Fruit fly (Drosophila melanogaster) whole organism, adult: ENCODE data around the gene CG10428.

Experiments
- CG11617 ChIP-seq: fragments of 200-800 bp; sonication (Bioruptor generic); optimal IDR thresholded peaks from 2 replicates; lab custom pipeline; 2017; ENCODE audit warnings: mild to moderate bottlenecking, missing biosample characterization, missing genetic modification reagents, missing genetic modification characterization
- CG12768 ChIP-seq: fragments of 200-800 bp; sonication (Bioruptor generic); optimal IDR thresholded peaks from 2 replicates; lab custom pipeline; 2017; ENCODE audit warnings: missing biosample characterization, missing genetic modification characterization, mild to moderate bottlenecking, moderate library complexity, missing genetic modification reagents
- CG14711 ChIP-seq: fragments of 200-800 bp; sonication (Bioruptor generic); optimal IDR thresholded peaks from 2 replicates; lab custom pipeline; 2018; ENCODE audit warnings: missing biosample characterization, mild to moderate bottlenecking, missing genetic modification characterization, moderate library complexity
- CG1620 ChIP-seq: fragments of 200-800 bp; sonication (Bioruptor generic); optimal IDR thresholded peaks from 2 replicates; lab custom pipeline; 2016; ENCODE audit warnings: missing biosample characterization, missing genetic modification characterization
- CG33017 ChIP-seq: fragments of 200-800 bp; sonication (Bioruptor generic); optimal IDR thresholded peaks from 2 replicates; lab custom pipeline; 2018; ENCODE audit warnings: missing biosample characterization, mild to moderate bottlenecking, missing genetic modification characterization, moderate library complexity
- CG5204 ChIP-seq: fragments of 200-800 bp; sonication (Bioruptor generic); optimal IDR thresholded peaks from 2 replicates; lab custom pipeline; 2016; ENCODE audit warnings: missing biosample characterization, missing genetic modification characterization
- CG7045 ChIP-seq: fragments of 200-800 bp; sonication (Bioruptor generic); optimal IDR thresholded peaks from 2 replicates; lab custom pipeline; 2017; ENCODE audit warnings: missing biosample characterization, mild to moderate bottlenecking, missing genetic modification characterization
- CG7101 ChIP-seq: fragments of 200-800 bp; sonication (Bioruptor generic); optimal IDR thresholded peaks from 2 replicates; lab custom pipeline; 2018; ENCODE audit warnings: missing biosample characterization, mild to moderate bottlenecking, missing genetic modification characterization, moderate library complexity
- Clk ChIP-seq: fragments of 200-800 bp; sonication (Bioruptor generic); optimal IDR thresholded peaks from 2 replicates; lab custom pipeline; 2017; ENCODE audit warnings: missing biosample characterization, missing genetic modification characterization
- Crg-1 ChIP-seq: fragments of 200-800 bp; sonication (Bioruptor generic); optimal IDR thresholded peaks from 2 replicates; lab custom pipeline; 2016; ENCODE audit warnings: missing biosample characterization, missing genetic modification characterization
- Hr96 ChIP-seq: fragments of 200-800 bp; sonication (Bioruptor generic); optimal IDR thresholded peaks from 2 replicates; lab custom pipeline; 2016; ENCODE audit warnings: missing biosample characterization, missing genetic modification characterization
- Mnt ChIP-seq: fragments of 200-800 bp; sonication (Bioruptor generic); optimal IDR thresholded peaks from 2 replicates; lab custom pipeline; 2016; ENCODE audit warnings: missing biosample characterization, mild to moderate bottlenecking, missing genetic modification characterization
- bab1 ChIP-seq: fragments of 200-800 bp; sonication (Bioruptor generic); optimal IDR thresholded peaks from 3 replicates; lab custom pipeline; 2019; ENCODE audit warnings: missing biosample characterization, mild to moderate bottlenecking, missing genetic modification characterization, moderate library complexity
- cic ChIP-seq: fragments of 200-800 bp; sonication (Bioruptor generic); optimal IDR thresholded peaks from 2 replicates; lab custom pipeline; 2017; ENCODE audit warnings: missing biosample characterization, mild to moderate bottlenecking, missing genetic modification characterization, moderate library complexity
- cnc ChIP-seq, 2 experiments: fragments of >200 bp; optimal IDR thresholded peaks; 2 replicates each; lab custom pipeline; 2017
- kay ChIP-seq: fragments of 200-800 bp; sonication (Bioruptor generic); peaks from one replicate; lab custom pipeline; 2016; ENCODE audit warnings: missing biosample characterization, missing genetic modification characterization, borderline replicate concordance
- ovo ChIP-seq: fragments of 200-800 bp; sonication (Bioruptor generic); optimal IDR thresholded peaks from 2 replicates; lab custom pipeline; 2016; ENCODE audit warnings: missing biosample characterization, missing genetic modification characterization
- pad ChIP-seq: fragments of 200-800 bp; sonication (Bioruptor generic); optimal IDR thresholded peaks from 3 replicates; lab custom pipeline; 2017; ENCODE audit warnings: missing biosample characterization, missing genetic modification characterization, mild to moderate bottlenecking, moderate library complexity, missing genetic modification reagents
- tj ChIP-seq: fragments of 200-800 bp; sonication (Bioruptor generic); optimal IDR thresholded peaks from 3 replicates; lab custom pipeline; 2017; ENCODE audit warnings: missing biosample characterization, mild to moderate bottlenecking, missing genetic modification characterization, moderate library complexity
- toe ChIP-seq: fragments of 200-800 bp; sonication (Bioruptor generic); optimal IDR thresholded peaks from 2 replicates; lab custom pipeline; 2016; ENCODE audit warnings: missing biosample characterization, missing genetic modification characterization

Gene CG10428

DNA sequence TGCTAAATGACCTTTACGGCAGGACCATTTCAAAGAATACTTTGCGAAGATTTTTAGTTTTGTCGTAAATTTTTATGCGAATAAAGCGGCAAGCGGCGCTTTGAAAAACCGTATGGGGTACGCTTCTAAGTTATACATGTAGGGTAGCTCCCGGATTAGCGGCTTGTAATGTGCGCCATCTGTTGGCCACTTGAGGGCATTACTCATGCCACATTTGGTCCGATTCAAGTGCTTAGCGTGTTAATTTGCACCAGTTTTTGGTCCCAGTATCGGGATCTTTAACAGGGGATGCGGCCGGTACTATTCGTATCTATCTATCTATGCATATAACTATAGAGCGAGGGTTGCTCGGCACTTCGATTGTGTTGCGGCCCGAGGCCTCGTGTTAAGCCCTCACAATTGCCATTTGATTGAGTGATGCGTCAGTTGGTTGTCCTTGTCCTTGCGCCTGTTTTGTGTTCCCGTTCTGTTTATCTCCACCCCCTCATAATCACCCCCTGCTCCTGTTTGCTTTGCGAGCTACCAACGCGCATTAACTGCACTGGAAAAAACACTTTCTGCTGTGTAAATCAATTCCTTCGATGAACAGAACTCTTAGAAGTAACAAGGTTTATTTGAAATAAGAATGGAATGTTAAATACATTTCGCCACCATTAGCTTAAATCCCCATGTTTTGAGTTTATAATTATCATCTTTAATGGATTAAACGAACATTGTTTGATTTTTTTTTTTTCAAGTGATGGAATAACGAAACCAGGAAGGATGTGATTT, 18.1 kb upstream of the CG10428 start:
- TF ChIP-seq CG7101 (tag; lab: Kevin White, UChicago) (no peak), CG12768 (GFP tag; lab: Kevin White, UChicago) (no peak)

DNA sequence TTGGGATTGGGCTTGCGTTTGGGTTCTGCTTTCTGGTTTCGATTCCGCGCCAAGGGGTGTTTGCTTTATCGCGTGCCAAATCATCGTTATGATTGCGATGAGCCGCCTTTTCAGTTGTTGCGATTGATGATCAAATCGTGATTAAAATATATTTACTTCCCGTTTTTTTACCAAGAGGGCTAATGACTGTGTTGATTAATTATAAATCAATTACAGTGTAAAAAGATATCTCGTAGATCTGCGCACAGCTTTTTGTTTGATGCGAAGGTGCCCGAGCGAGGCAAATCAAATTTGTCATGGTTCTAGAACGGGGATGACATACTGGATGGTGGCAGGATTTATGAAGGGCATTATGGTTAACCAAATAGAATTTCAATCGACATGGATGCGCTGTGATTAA, 14.8 kb upstream of the CG10428 start:
- no peak for TF ChIP-seq Crg-1 (GFP tag; lab: Kevin White, UChicago)
- TF ChIP-seq pad (GFP tag; lab: Kevin White, UChicago): no peak
- no peak for TF ChIP-seq CG12768 (GFP tag; lab: Kevin White, UChicago)
- no peak for TF ChIP-seq Hr96 (GFP tag; lab: Kevin White, UChicago)
- TF ChIP-seq CG33017 (tag; lab: Kevin White, UChicago): no peak
- no peak for TF ChIP-seq kay
- no peak for TF ChIP-seq Clk (GFP tag; lab: Kevin White, UChicago)
- TF ChIP-seq CG5204 (GFP tag; lab: Kevin White, UChicago): no peak
- no peak for TF ChIP-seq CG14711 (tag; lab: Kevin White, UChicago)
- no peak for TF ChIP-seq CG7101 (tag; lab: Kevin White, UChicago)
- no peak for TF ChIP-seq tj (GFP tag; lab: Kevin White, UChicago)
- TF ChIP-seq ovo: no peak
- no peak for TF ChIP-seq cnc (optimal IDR thresholded peaks at IDR 0.05; lab: Kevin White, UChicago)
- no peak for TF ChIP-seq cic (GFP tag; lab: Kevin White, UChicago)
- no peak for TF ChIP-seq Mnt
- TF ChIP-seq toe (GFP tag; lab: Kevin White, UChicago): no peak

DNA sequence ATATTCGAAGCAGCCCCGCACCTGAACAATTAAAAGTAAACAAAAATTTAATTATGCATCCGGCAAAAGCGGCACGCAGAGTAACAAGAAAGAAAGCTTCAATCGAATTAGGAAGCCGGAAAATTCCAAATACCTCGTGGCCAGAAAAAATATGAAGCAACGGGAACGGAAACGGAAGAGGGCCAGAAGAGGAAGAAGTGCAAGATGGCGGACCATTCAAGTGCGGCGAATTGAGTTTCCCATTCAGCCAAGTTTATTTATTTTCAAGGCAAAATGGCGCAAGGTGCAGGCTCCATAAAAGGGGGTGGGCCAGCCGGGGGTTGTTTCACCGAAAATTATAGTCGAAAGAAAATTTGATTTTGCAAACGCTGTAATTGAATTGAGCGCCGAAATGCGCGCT, 14.1 kb upstream of the CG10428 start:
- no peak for TF ChIP-seq CG1620
- TF ChIP-seq Crg-1 (GFP tag; lab: Kevin White, UChicago): no peak
- TF ChIP-seq CG14711 (tag; lab: Kevin White, UChicago): no peak
- no peak for TF ChIP-seq CG11617 (GFP tag; lab: Kevin White, UChicago)
- no peak for TF ChIP-seq kay
- TF ChIP-seq tj (GFP tag; lab: Kevin White, UChicago): no peak
- no peak for TF ChIP-seq toe (GFP tag; lab: Kevin White, UChicago)
- no peak for TF ChIP-seq CG12768 (GFP tag; lab: Kevin White, UChicago)
- TF ChIP-seq pad (GFP tag; lab: Kevin White, UChicago): no peak
- TF ChIP-seq CG33017 (tag; lab: Kevin White, UChicago): no peak
- TF ChIP-seq bab1: no peak
- TF ChIP-seq Clk (GFP tag; lab: Kevin White, UChicago): no peak
- no peak for TF ChIP-seq Mnt
- no peak for TF ChIP-seq CG5204 (GFP tag; lab: Kevin White, UChicago)
- TF ChIP-seq CG7045: no peak
- no peak for TF ChIP-seq CG7101 (tag; lab: Kevin White, UChicago)
- TF ChIP-seq cnc (optimal IDR thresholded peaks at IDR 0.05; lab: Kevin White, UChicago): no peak
- no peak for TF ChIP-seq Hr96 (GFP tag; lab: Kevin White, UChicago)
- no peak for TF ChIP-seq cic (GFP tag; lab: Kevin White, UChicago)
- TF ChIP-seq ovo: no peak

dm6 chr2L:18936056-18936455, 12.6 kb upstream of the CG10428 start:
- TF ChIP-seq tj (GFP tag; lab: Kevin White, UChicago) (no peak), CG7045 (no peak), pad (GFP tag; lab: Kevin White, UChicago) (peak; percentile 100), Clk (GFP tag; lab: Kevin White, UChicago) (peak; percentile 39), cic (GFP tag; lab: Kevin White, UChicago) (peak; percentile 2)

- TF ChIP-seq cnc (optimal IDR thresholded peaks at IDR 0.05; lab: Kevin White, UChicago) (peak in 1 of 2 experiments; percentile 22), Hr96 (GFP tag; lab: Kevin White, UChicago) (no peak)
These were observed 5.4 kb upstream of the CG10428 start for dm6 chr2L:18943309-18943708.

dm6 chr2L:18943797-18944174, 4.9 kb upstream of the CG10428 start, which contains the start of gene ssp3:
Gene ssp3, minus strand, starts transcription at chr2L:18943960.
- TF ChIP-seq tj (GFP tag; lab: Kevin White, UChicago) (no peak), Clk (GFP tag; lab: Kevin White, UChicago) (no peak), Hr96 (GFP tag; lab: Kevin White, UChicago) (no peak), Crg-1 (GFP tag; lab: Kevin White, UChicago) (no peak), pad (GFP tag; lab: Kevin White, UChicago) (no peak), CG7101 (tag; lab: Kevin White, UChicago) (no peak), CG1620 (no peak), CG12768 (GFP tag; lab: Kevin White, UChicago) (no peak), kay (no peak), CG14711 (tag; lab: Kevin White, UChicago) (no peak), CG11617 (GFP tag; lab: Kevin White, UChicago) (no peak), toe (GFP tag; lab: Kevin White, UChicago) (no peak), CG33017 (tag; lab: Kevin White, UChicago) (no peak), bab1 (no peak), CG7045 (no peak), CG5204 (GFP tag; lab: Kevin White, UChicago) (no peak), cic (GFP tag; lab: Kevin White, UChicago) (no peak), Mnt (no peak)
